Worm (Caenorhabditis elegans): Measurements from ENCODE around the gene tomm-20.

tomm-20 gene

DNA sequence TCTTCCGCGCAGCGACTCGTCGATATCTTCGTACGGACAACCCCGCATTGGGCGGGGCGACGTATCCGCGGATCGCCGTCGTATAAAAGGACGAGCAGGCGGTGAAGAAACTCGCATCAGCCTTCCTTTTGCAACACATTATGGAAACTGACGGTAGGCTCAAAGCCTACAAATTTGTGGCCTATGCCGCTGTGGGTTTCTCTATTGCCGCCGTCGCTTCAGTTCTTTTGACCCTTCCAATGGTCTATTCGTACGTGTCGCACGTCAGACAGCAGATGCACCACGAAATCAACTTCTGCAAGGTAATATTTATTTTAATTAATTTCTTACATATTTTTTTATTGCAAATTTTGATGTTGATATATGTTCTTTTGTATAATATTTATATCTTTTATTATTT lies 9.6 kb upstream of the tomm-20 start:
- TF ChIP-seq attf-6 (GFP tag; IDR thresholded peaks at IDR 0.05): 0 out of 2 replicates have a peak, but pooled peaks have one; percentile 17
- no peak for TF ChIP-seq F49E8.2 (tag; optimal IDR thresholded peaks at IDR 0.05; ENCODE audit: insufficient read depth)
- no peak for TF ChIP-seq repo-1 (tag; optimal IDR thresholded peaks at IDR 0.05)

DNA sequence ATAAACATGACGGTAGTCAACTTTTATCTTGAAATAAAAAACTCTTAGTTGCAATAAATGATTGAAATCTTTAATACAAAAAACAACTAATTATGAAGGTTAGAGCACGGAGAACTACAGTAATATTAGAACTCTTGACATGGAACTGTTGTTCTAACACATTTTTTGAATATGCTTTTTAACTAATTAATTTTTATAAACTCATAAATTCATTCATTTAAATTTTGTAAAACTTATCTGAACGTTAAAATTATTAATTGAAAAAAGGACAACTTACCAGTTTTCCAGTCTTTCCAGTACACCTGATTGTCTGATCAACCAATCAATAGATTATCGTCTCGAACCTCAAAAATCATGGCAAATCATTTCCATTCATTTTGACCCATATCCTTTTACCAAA lies 9.2 kb upstream of the tomm-20 start, which contains the start of gene sqt-3:
TSS of gene sqt-3 (plus strand) at position 301 of the 400 bp plus-strand sequence.
- TF ChIP-seq F22D6.2 (tag; optimal IDR thresholded peaks at IDR 0.05) (no peak), zim-3 (tag; optimal IDR thresholded peaks at IDR 0.05) (no peak), ceh-79 (tag; optimal IDR thresholded peaks at IDR 0.05) (no peak), sptf-2 (GFP tag; optimal IDR thresholded peaks at IDR 0.05) (no peak), snpc-3.4 (tag; optimal IDR thresholded peaks at IDR 0.05) (no peak), madf-6 (GFP tag; IDR thresholded peaks at IDR 0.05) (no peak), ztf-26 (tag; optimal IDR thresholded peaks at IDR 0.05) (no peak), F39B2.1 (GFP tag; IDR thresholded peaks at IDR 0.05) (no peak), unc-62 (GFP tag; optimal IDR thresholded peaks at IDR 0.05) (no peak), sea-2 (GFP tag; IDR thresholded peaks at IDR 0.05) (no peak), ztf-25 (GFP tag; IDR thresholded peaks at IDR 0.05) (no peak), F57C9.4 (tag; optimal IDR thresholded peaks at IDR 0.05) (no peak), mcd-1 (GFP tag; IDR thresholded peaks at IDR 0.05) (no peak), gei-17 (GFP tag; optimal IDR thresholded peaks at IDR 0.05) (no peak), rec-8 (tag; optimal IDR thresholded peaks at IDR 0.05) (no peak), hsf-1 (GFP tag; IDR thresholded peaks at IDR 0.05) (no peak)

DNA sequence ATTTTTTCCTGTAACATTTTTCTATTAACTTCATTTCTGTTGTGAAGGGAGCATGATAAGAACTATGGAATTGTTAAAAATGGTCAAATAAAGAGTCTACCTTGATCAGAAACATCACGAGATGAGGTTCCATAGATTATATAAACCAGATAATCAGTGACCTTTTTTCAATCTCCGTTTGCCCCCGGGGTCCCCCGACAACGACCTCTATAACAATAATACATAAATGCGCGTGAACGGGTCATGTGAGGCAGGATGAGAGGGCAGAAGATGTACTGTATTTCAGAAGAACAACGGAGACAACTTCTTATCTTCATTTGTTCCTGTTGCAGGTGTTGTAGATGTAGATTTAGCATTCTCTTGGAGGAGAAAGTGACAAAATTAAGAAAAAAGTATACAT lies 8.6 kb upstream of the tomm-20 start:
- TF ChIP-seq Y56A3A.18 (GFP tag; IDR thresholded peaks at IDR 0.05) (no peak), egrh-3 (GFP tag; IDR thresholded peaks at IDR 0.05) (no peak), mcd-1 (GFP tag; IDR thresholded peaks at IDR 0.05) (no peak), mxl-1 (tag; optimal IDR thresholded peaks at IDR 0.05) (no peak), ceh-100 (GFP tag; IDR thresholded peaks at IDR 0.05) (no peak), gei-17 (GFP tag; optimal IDR thresholded peaks at IDR 0.05) (no peak), lin-26 (GFP tag; IDR thresholded peaks at IDR 0.05) (0 out of 2 replicates have a peak, but pooled peaks have one; percentile 12)

DNA sequence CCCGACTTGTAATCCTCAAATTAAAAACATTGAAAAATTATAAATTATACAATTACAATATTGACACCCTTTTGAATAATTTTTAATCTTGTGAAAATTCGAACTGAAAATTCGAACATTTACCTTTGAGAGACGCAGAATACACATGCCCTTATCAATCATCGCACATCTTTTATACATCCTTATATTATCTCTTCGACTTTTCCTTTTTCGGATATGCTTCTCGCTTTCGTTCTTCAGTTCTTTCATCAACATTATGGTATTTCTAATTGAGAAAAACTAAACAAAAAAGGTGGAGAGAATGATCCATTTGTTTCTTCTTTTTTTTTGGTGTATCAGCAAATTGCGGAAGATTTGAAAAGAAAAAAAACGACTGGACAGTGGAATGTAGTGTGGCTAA lies 6.1 kb upstream of the tomm-20 start:
- TF ChIP-seq mxl-1 (tag; optimal IDR thresholded peaks at IDR 0.05): no peak
- no peak for TF ChIP-seq C17E4.6 (GFP tag; IDR thresholded peaks at IDR 0.05)
- TF ChIP-seq snpc-1.3 (tag; optimal IDR thresholded peaks at IDR 0.05; ENCODE audit: insufficient read depth): no peak
- no peak for TF ChIP-seq gei-17 (GFP tag; optimal IDR thresholded peaks at IDR 0.05)
- no peak for TF ChIP-seq dpl-1 (GFP tag; optimal IDR thresholded peaks at IDR 0.05)
- TF ChIP-seq madf-6 (GFP tag; IDR thresholded peaks at IDR 0.05): no peak
- no peak for TF ChIP-seq Y56A3A.18 (GFP tag; IDR thresholded peaks at IDR 0.05)
- TF ChIP-seq B0019.2 (GFP tag; conservative IDR thresholded peaks at IDR 0.05): no peak

DNA sequence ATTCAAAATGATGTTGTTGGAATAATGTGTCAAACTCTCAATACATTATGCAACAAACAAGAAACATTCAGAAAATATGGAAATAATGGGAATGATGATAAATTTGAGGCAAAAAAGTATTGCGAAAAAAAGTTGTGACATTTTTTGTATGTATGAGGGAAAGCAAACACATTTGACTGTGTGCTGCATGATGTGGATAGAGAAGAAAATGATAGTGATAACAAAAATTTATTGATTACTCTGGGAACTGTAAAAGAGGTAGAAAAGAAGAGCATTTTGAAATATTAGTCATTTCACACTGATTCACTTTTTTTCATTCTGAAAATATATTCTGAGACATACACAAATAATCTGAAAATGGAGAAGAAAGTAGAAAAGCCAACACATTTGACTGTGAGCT lies 4.6 kb upstream of the tomm-20 start:
- no peak for TF ChIP-seq unc-130 (GFP tag; optimal IDR thresholded peaks at IDR 0.05)
- TF ChIP-seq egrh-3 (GFP tag; IDR thresholded peaks at IDR 0.05): no peak
- peak; percentile 37 for TF ChIP-seq nhr-80 (tag; optimal IDR thresholded peaks at IDR 0.05)

DNA sequence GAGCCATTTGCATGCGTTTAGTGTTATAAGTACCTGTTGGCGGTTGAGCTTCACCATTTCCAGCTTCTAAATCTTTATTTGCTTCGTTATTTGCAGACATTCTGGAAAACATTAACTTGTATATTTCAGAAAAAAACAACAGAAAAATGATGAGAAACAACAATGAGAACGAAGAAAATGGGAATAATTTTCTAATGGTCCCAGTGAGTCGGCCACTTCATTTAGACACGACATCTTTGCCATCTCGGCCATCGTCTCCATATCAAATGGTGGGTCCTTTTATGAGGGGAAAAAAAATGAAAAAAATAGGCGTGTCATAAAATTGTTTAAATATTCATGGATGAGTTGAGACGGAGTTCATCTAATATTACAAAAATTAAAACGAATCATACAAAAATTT lies 2.5 kb upstream of the tomm-20 start, which contains the start of gene snb-2:
TSS of gene snb-2 (minus strand) at position 101 of the 400 bp plus-strand sequence.
- TF ChIP-seq Y53G8AR.9 (GFP tag; conservative IDR thresholded peaks at IDR 0.05): no peak
- no peak for TF ChIP-seq D2030.7 (GFP tag; IDR thresholded peaks at IDR 0.05)
- no peak for TF ChIP-seq cebp-2 (GFP tag; IDR thresholded peaks at IDR 0.05)
- TF ChIP-seq lir-1 (GFP tag; conservative IDR thresholded peaks at IDR 0.05): no peak
- no peak for TF ChIP-seq snpc-1.1 (tag; optimal IDR thresholded peaks at IDR 0.05; ENCODE audit: insufficient read depth)
- TF ChIP-seq F37B4.10 (GFP tag; IDR thresholded peaks at IDR 0.05): no peak
- no peak for TF ChIP-seq nfya-1 (tag; optimal IDR thresholded peaks at IDR 0.05; ENCODE audit: borderline replicate concordance, insufficient read depth)
- no peak for TF ChIP-seq Y95B8A.8 (GFP tag; IDR thresholded peaks at IDR 0.05)
- TF ChIP-seq madf-6 (GFP tag; IDR thresholded peaks at IDR 0.05): no peak
- TF ChIP-seq let-607 (tag; optimal IDR thresholded peaks at IDR 0.05): no peak
- no peak for TF ChIP-seq ccch-3 (GFP tag; optimal IDR thresholded peaks at IDR 0.05)
- no peak for TF ChIP-seq mcd-1 (GFP tag; IDR thresholded peaks at IDR 0.05)
- TF ChIP-seq sptf-2 (GFP tag; optimal IDR thresholded peaks at IDR 0.05): no peak
- no peak for TF ChIP-seq ceh-100 (GFP tag; IDR thresholded peaks at IDR 0.05)
